Worm (Caenorhabditis elegans) whole organism, L3 larva: ENCODE results near the gene sec-61.A.

Source experiments
- ZK546.5 ChIP-seq: sonication (generic microtip); optimal IDR thresholded peaks from 2 replicates; lab custom pipeline; 2017; ENCODE audit warnings: missing biosample characterization, missing genetic modification characterization
- ceh-82 ChIP-seq: fragments of 150-350 bp; optimal IDR thresholded peaks from 2 replicates; lab custom pipeline; 2014; ENCODE audit warnings: missing biosample characterization, missing genetic modification characterization
- fkh-2 ChIP-seq: fragments of 150-350 bp; optimal IDR thresholded peaks from 2 replicates; lab custom pipeline; 2014; ENCODE audit warnings: missing biosample characterization, missing genetic modification reagents, missing genetic modification characterization
- jun-1 ChIP-seq: fragments of 150-350 bp; optimal IDR thresholded peaks from 2 replicates; lab custom pipeline; 2014; ENCODE audit warnings: missing biosample characterization, missing genetic modification reagents, missing genetic modification characterization
- lin-39 ChIP-seq: fragments of 150-350 bp; optimal IDR thresholded peaks from 2 replicates; lab custom pipeline; 2018; ENCODE audit warnings: missing biosample characterization, missing genetic modification reagents, missing genetic modification characterization
- pqm-1 ChIP-seq: fragments of 150-350 bp; optimal IDR thresholded peaks from 2 replicates; lab custom pipeline; 2017; ENCODE audit warnings: missing biosample characterization, missing genetic modification characterization, inconsistent platforms
- unc-62 ChIP-seq: fragments of 150-350 bp; sonication (generic microtip); optimal IDR thresholded peaks from 4 replicates; lab custom pipeline; 2014; ENCODE audit warnings: missing biosample characterization, missing genetic modification reagents, missing genetic modification characterization

DNA sequence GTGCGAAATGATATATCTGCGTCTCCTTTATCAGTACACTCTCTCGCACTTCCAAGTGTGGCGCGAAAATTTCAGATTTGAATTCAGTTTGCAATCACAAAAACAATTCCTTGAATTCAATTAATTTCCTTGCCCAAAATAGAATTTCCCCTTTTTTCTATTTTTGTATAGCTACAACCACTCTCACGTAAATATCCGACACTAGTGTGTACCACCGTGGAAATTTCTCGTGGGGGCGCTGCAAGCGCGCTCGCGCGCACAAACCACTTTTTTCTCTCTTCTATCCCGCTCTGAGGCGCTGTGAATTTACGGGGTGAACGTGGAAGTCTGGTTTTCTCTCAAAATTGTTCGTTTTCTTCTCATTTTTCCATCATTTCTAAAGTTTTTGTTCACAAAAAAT is 43.5 kb downstream of the sec-61.A start, which contains the start of gene Y57G11C.8:
- TF ChIP-seq ceh-82 (tag; lab: Kevin White, UChicago) (no peak), lin-39 (tag; lab: Kevin White, UChicago) (no peak), jun-1 (tag; lab: Kevin White, UChicago) (no peak), ZK546.5 (tag; lab: Kevin White, UChicago) (no peak), fkh-2 (no peak), unc-62 (no peak), pqm-1 (no peak)
